Fruit fly (Drosophila melanogaster): Measurements from ENCODE around the gene Hus1-like.

The Hus1-like gene

dm6 chr3R:4852373-4852860, 40.5 kb upstream of the Hus1-like start, which contains the start of gene opa:
Gene opa (plus strand): TSS chr3R:4852813.
- TF ChIP-seq CG33017 (tag; optimal IDR thresholded peaks at IDR 0.05) (no peak), CG14711 (tag; optimal IDR thresholded peaks at IDR 0.05) (peak; percentile 47), pad (GFP tag; optimal IDR thresholded peaks at IDR 0.05) (peak; percentile 75)

DNA sequence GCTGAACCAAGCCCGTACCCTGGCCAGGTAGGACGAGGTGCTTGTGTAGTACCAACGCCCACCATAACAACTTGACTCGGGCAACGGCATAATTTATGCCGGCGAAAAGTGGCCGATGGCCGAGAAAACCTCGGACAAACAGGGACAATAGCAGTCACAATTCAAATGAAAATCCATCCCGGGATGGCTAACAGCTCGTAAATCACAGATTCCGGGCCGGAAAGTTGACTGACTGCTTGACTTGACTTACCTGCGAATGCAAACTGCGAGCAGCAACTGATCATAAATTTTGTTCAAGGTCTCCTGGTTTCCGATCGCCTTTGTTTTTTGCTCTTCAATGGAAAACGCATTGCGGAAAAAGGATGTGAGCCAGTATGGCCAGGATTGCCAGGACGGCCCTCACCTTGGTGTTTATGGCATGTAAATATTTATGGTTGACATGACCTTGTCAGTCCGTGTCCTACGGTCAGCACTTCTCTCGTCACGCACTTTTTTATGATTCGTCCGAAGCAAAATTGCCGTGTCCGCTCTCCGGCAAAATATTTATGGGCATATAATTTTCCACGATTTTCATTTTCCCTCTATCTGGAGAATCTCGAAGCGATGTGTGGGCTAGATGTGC, 37.2 kb upstream of the Hus1-like start:
- TF ChIP-seq CG14711 (tag; optimal IDR thresholded peaks at IDR 0.05) (no peak), Clk (GFP tag; optimal IDR thresholded peaks at IDR 0.05) (no peak), CG7045 (GFP tag; optimal IDR thresholded peaks at IDR 0.05) (no peak), CG5204 (GFP tag; optimal IDR thresholded peaks at IDR 0.05) (no peak), CG1620 (GFP tag; optimal IDR thresholded peaks at IDR 0.05) (no peak), cic (GFP tag; optimal IDR thresholded peaks at IDR 0.05) (no peak)

- TF ChIP-seq cic (GFP tag; optimal IDR thresholded peaks at IDR 0.05) = no peak
- no peak for TF ChIP-seq CG1620 (GFP tag; optimal IDR thresholded peaks at IDR 0.05)
Measured at dm6 chr3R:4847388-4847787, 35.5 kb upstream of the Hus1-like start.

DNA sequence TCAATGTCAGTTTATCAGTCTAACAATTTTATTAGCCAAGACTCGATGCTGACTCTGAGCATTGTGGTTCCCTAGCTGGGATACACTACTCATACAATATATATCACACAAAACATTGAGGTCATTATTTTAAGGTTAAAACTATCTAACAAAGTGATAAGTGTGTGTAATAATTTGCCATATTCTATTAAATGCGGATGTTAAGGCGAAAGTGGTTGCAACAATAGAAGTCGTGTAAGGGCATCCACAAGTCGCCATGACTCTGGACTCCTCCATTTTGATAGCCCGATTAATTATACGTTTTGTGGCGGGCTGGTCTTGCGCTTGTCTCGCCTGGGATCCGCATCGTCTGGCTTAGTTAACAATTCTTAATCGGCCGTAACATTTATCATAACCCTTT, 34.9 kb upstream of the Hus1-like start:
- TF ChIP-seq Mnt (GFP tag; optimal IDR thresholded peaks at IDR 0.05) (no peak), tj (GFP tag; optimal IDR thresholded peaks at IDR 0.05) (no peak), CG5204 (GFP tag; optimal IDR thresholded peaks at IDR 0.05) (no peak), bab1 (GFP tag; optimal IDR thresholded peaks at IDR 0.05) (no peak), Hr96 (GFP tag; optimal IDR thresholded peaks at IDR 0.05) (no peak), CG14711 (tag; optimal IDR thresholded peaks at IDR 0.05) (no peak), ovo (GFP tag; optimal IDR thresholded peaks at IDR 0.05) (no peak), Crg-1 (GFP tag; optimal IDR thresholded peaks at IDR 0.05) (no peak), CG11617 (GFP tag; optimal IDR thresholded peaks at IDR 0.05) (no peak), CG1620 (GFP tag; optimal IDR thresholded peaks at IDR 0.05) (no peak), CG7045 (GFP tag; optimal IDR thresholded peaks at IDR 0.05) (no peak), Clk (GFP tag; optimal IDR thresholded peaks at IDR 0.05) (no peak), kay (GFP tag; ENCODE audit: borderline replicate concordance) (no peak), pad (GFP tag; optimal IDR thresholded peaks at IDR 0.05) (no peak), CG7101 (tag; optimal IDR thresholded peaks at IDR 0.05) (no peak), toe (GFP tag; optimal IDR thresholded peaks at IDR 0.05) (no peak), CG33017 (tag; optimal IDR thresholded peaks at IDR 0.05) (no peak), cnc (optimal IDR thresholded peaks at IDR 0.05) (no peak), CG12768 (GFP tag; optimal IDR thresholded peaks at IDR 0.05) (no peak)

dm6 chr3R:4846194-4846593, 34.3 kb upstream of the Hus1-like start:
- no peak for TF ChIP-seq CG11617 (GFP tag; optimal IDR thresholded peaks at IDR 0.05)
- no peak for TF ChIP-seq tj (GFP tag; optimal IDR thresholded peaks at IDR 0.05)
- no peak for TF ChIP-seq kay (GFP tag; ENCODE audit: borderline replicate concordance)
- no peak for TF ChIP-seq Mnt (GFP tag; optimal IDR thresholded peaks at IDR 0.05)
- TF ChIP-seq CG7101 (tag; optimal IDR thresholded peaks at IDR 0.05) = no peak
- no peak for TF ChIP-seq CG12768 (GFP tag; optimal IDR thresholded peaks at IDR 0.05)
- TF ChIP-seq cic (GFP tag; optimal IDR thresholded peaks at IDR 0.05) = no peak
- no peak for TF ChIP-seq CG33017 (tag; optimal IDR thresholded peaks at IDR 0.05)
- no peak for TF ChIP-seq Clk (GFP tag; optimal IDR thresholded peaks at IDR 0.05)
- no peak for TF ChIP-seq CG1620 (GFP tag; optimal IDR thresholded peaks at IDR 0.05)
- TF ChIP-seq cnc (optimal IDR thresholded peaks at IDR 0.05) = no peak

- no peak for TF ChIP-seq CG1620 (GFP tag; optimal IDR thresholded peaks at IDR 0.05)
- no peak for TF ChIP-seq bab1 (GFP tag; optimal IDR thresholded peaks at IDR 0.05)
- TF ChIP-seq Clk (GFP tag; optimal IDR thresholded peaks at IDR 0.05) = no peak
- TF ChIP-seq pad (GFP tag; optimal IDR thresholded peaks at IDR 0.05) = no peak
- TF ChIP-seq cnc (optimal IDR thresholded peaks at IDR 0.05) = no peak
- no peak for TF ChIP-seq CG12768 (GFP tag; optimal IDR thresholded peaks at IDR 0.05)
- TF ChIP-seq ovo (GFP tag; optimal IDR thresholded peaks at IDR 0.05) = no peak
- no peak for TF ChIP-seq kay (GFP tag; ENCODE audit: borderline replicate concordance)
- TF ChIP-seq tj (GFP tag; optimal IDR thresholded peaks at IDR 0.05) = no peak
- TF ChIP-seq Hr96 (GFP tag; optimal IDR thresholded peaks at IDR 0.05) = no peak
- TF ChIP-seq CG14711 (tag; optimal IDR thresholded peaks at IDR 0.05) = no peak
- no peak for TF ChIP-seq Crg-1 (GFP tag; optimal IDR thresholded peaks at IDR 0.05)
- TF ChIP-seq CG5204 (GFP tag; optimal IDR thresholded peaks at IDR 0.05) = no peak
- TF ChIP-seq Mnt (GFP tag; optimal IDR thresholded peaks at IDR 0.05) = no peak
Measured at dm6 chr3R:4845353-4845752, 33.5 kb upstream of the Hus1-like start.

- no peak for TF ChIP-seq Crg-1 (GFP tag; optimal IDR thresholded peaks at IDR 0.05)
- no peak for TF ChIP-seq CG14711 (tag; optimal IDR thresholded peaks at IDR 0.05)
- no peak for TF ChIP-seq CG12768 (GFP tag; optimal IDR thresholded peaks at IDR 0.05)
- no peak for TF ChIP-seq Clk (GFP tag; optimal IDR thresholded peaks at IDR 0.05)
- TF ChIP-seq CG1620 (GFP tag; optimal IDR thresholded peaks at IDR 0.05) = no peak
- TF ChIP-seq CG7101 (tag; optimal IDR thresholded peaks at IDR 0.05) = no peak
- TF ChIP-seq cnc (optimal IDR thresholded peaks at IDR 0.05) = no peak
- TF ChIP-seq pad (GFP tag; optimal IDR thresholded peaks at IDR 0.05) = no peak
- TF ChIP-seq ovo (GFP tag; optimal IDR thresholded peaks at IDR 0.05) = no peak
- TF ChIP-seq Hr96 (GFP tag; optimal IDR thresholded peaks at IDR 0.05) = no peak
- no peak for TF ChIP-seq CG7045 (GFP tag; optimal IDR thresholded peaks at IDR 0.05)
- TF ChIP-seq CG5204 (GFP tag; optimal IDR thresholded peaks at IDR 0.05) = no peak
- TF ChIP-seq tj (GFP tag; optimal IDR thresholded peaks at IDR 0.05) = no peak
Measured at dm6 chr3R:4842958-4843357, 31.1 kb upstream of the Hus1-like start.

Measured in whole organism, adult.